Worm (Caenorhabditis elegans) whole organism, L1 larva: Measurements from ENCODE around the gene F37C12.21.

Experiments
- C04F5.9 ChIP-seq: sonication (generic microtip); optimal IDR thresholded peaks from 2 replicates; lab custom pipeline; 2016; ENCODE audit warnings: missing genetic modification characterization, missing compliant biosample characterization
- ceh-82 ChIP-seq, 3 experiments: fragments of 150-350 bp in 1 of 3; sonication (generic microtip) in 2 of 3; optimal IDR thresholded peaks; 2 replicates each; lab custom pipeline; 2014 to 2017; ENCODE audit warnings: missing biosample characterization in 3 of 3, missing genetic modification characterization in 3 of 3
- ces-1 ChIP-seq: fragments of 150-350 bp; optimal IDR thresholded peaks from 2 replicates; lab custom pipeline; 2014; ENCODE audit warnings: missing biosample characterization, missing genetic modification reagents, missing genetic modification characterization
- egl-27 ChIP-seq, 2 experiments: fragments of 150-350 bp in 1 of 2; sonication (generic microtip); optimal IDR thresholded peaks; 3 replicates each; lab custom pipeline; 2017 to 2018; ENCODE audit warnings: missing biosample characterization in 2 of 2, missing genetic modification characterization in 2 of 2, missing genetic modification reagents in 2 of 2
- fkh-10 ChIP-seq: sonication (generic microtip); optimal IDR thresholded peaks from 2 replicates; lab custom pipeline; 2017; ENCODE audit warnings: missing biosample characterization, missing genetic modification reagents, missing genetic modification characterization
- hlh-17 ChIP-seq: fragments of 200-800 bp; sonication (Bioruptor generic); optimal IDR thresholded peaks from 2 replicates; lab custom pipeline; 2018; ENCODE audit warnings: missing genetic modification characterization, mild to moderate bottlenecking, missing compliant biosample characterization, moderate library complexity, borderline replicate concordance
- lin-15B ChIP-seq: fragments of 150-350 bp; sonication (generic microtip); optimal IDR thresholded peaks from 3 replicates; lab custom pipeline; 2014; ENCODE audit warnings: missing biosample characterization, missing genetic modification characterization
- mep-1 ChIP-seq: fragments of 150-350 bp; optimal IDR thresholded peaks from 2 replicates; lab custom pipeline; 2014; ENCODE audit warnings: missing biosample characterization, missing genetic modification characterization
- nhr-11 ChIP-seq: fragments of 150-350 bp; optimal IDR thresholded peaks from 2 replicates; lab custom pipeline; 2014; ENCODE audit warnings: missing biosample characterization, missing genetic modification characterization
- nhr-237 ChIP-seq: fragments of 150-350 bp; optimal IDR thresholded peaks from 2 replicates; lab custom pipeline; 2014; ENCODE audit warnings: missing biosample characterization, missing genetic modification characterization
- nhr-28 ChIP-seq: fragments of 150-350 bp; optimal IDR thresholded peaks from 2 replicates; lab custom pipeline; 2014; ENCODE audit warnings: missing biosample characterization, missing genetic modification characterization
- unc-62 ChIP-seq: fragments of 150-350 bp; optimal IDR thresholded peaks from 2 replicates; lab custom pipeline; 2014; ENCODE audit warnings: missing biosample characterization, missing genetic modification reagents, missing genetic modification characterization
- zag-1 ChIP-seq: fragments of 150-350 bp; optimal IDR thresholded peaks from 2 replicates; lab custom pipeline; 2014; ENCODE audit warnings: missing biosample characterization, missing genetic modification characterization

- no peak for TF ChIP-seq nhr-237 (tag; lab: Kevin White, UChicago)
- TF ChIP-seq fkh-10 (GFP tag; lab: Kevin White, UChicago), result no peak
- no peak for TF ChIP-seq ces-1 (GFP tag; lab: Kevin White, UChicago)
- TF ChIP-seq egl-27 (tag; optimal IDR thresholded peaks at IDR 0.05; lab: Kevin White, UChicago), result no peak
- no peak for TF ChIP-seq mep-1 (tag; lab: Kevin White, UChicago)
- TF ChIP-seq C04F5.9, result no peak
- TF ChIP-seq nhr-28 (tag; lab: Kevin White, UChicago), result no peak
- TF ChIP-seq hlh-17 (GFP tag; lab: Kevin White, UChicago), result no peak
- TF ChIP-seq nhr-11 (tag; lab: Kevin White, UChicago), result no peak
- TF ChIP-seq ceh-82 (tag; optimal IDR thresholded peaks at IDR 0.05; lab: Kevin White, UChicago), result no peak
- TF ChIP-seq zag-1, result no peak
- no peak for TF ChIP-seq unc-62
- TF ChIP-seq lin-15B (tag; lab: Kevin White, UChicago), result no peak
These were observed 46.9 kb upstream of the F37C12.21 start for ce11 chrIII:7141285-7141715.
